Fruit fly (Drosophila melanogaster) whole organism, embryonic: ENCODE results near the gene Coq5.
A peak's percentile ranks its signal among the peaks of the same experiment; 100 is the strongest.

Experiments
- Ada2b ChIP-seq: fragments of 200-800 bp; sonication (Bioruptor generic); IDR thresholded peaks from 2 replicates; pipeline ENCODE4 v1.3.6; 2022; ENCODE audit warnings: missing biosample characterization, missing genetic modification characterization
- Aef1 ChIP-seq: fragments of 200-800 bp; sonication (Bioruptor generic); IDR thresholded peaks from 3 replicates; pipeline ENCODE4 v1.3.6; 2022; ENCODE audit warnings: missing biosample characterization, missing genetic modification characterization
- B-H2 ChIP-seq: fragments of 200-800 bp; sonication (Bioruptor generic); optimal IDR thresholded peaks from 2 replicates; lab custom pipeline; 2018; ENCODE audit warnings: missing biosample characterization, mild to moderate bottlenecking, missing genetic modification characterization
- BEAF-32 ChIP-seq: fragments of 200-800 bp; sonication (Bioruptor generic); optimal IDR thresholded peaks from 3 replicates; lab custom pipeline; 2017; ENCODE audit warnings: missing biosample characterization, missing genetic modification characterization, mild to moderate bottlenecking, moderate library complexity, missing genetic modification reagents
- Bteb2 ChIP-seq: fragments of 200-800 bp; sonication (Bioruptor generic); optimal IDR thresholded peaks from 2 replicates; lab custom pipeline; 2016; ENCODE audit warnings: missing biosample characterization, missing genetic modification characterization
- CG11093 ChIP-seq: fragments of 200-800 bp; sonication (Bioruptor generic); IDR thresholded peaks from 3 replicates; pipeline ENCODE4 v1.3.6; 2022; ENCODE audit warnings: missing biosample characterization, missing genetic modification characterization
- CG14965 ChIP-seq: fragments of 200-800 bp; sonication (Bioruptor generic); optimal IDR thresholded peaks from 2 replicates; lab custom pipeline; 2016; ENCODE audit warnings: missing biosample characterization, missing genetic modification characterization, borderline replicate concordance
- CG15479 ChIP-seq: fragments of 200-800 bp; sonication (Bioruptor generic); optimal IDR thresholded peaks from 3 replicates; lab custom pipeline; 2019; ENCODE audit warnings: missing biosample characterization, mild to moderate bottlenecking, missing genetic modification characterization, moderate library complexity
- CG16813 ChIP-seq: fragments of 200-800 bp; sonication (Bioruptor generic); IDR thresholded peaks from 3 replicates; pipeline ENCODE4 v1.3.6; 2022; ENCODE audit warnings: missing biosample characterization, missing genetic modification characterization; ENCODE audit not compliant: partially characterized antibody
- CG17802 ChIP-seq: fragments of 200-800 bp; sonication (Bioruptor generic); optimal IDR thresholded peaks from 2 replicates; lab custom pipeline; 2018; ENCODE audit warnings: missing biosample characterization, mild to moderate bottlenecking, missing genetic modification characterization, moderate library complexity
- CG33213 ChIP-seq: fragments of 200-800 bp; sonication (Bioruptor generic); optimal IDR thresholded peaks from 3 replicates; lab custom pipeline; 2016; ENCODE audit warnings: missing biosample characterization, missing genetic modification characterization
- CG3847 ChIP-seq: fragments of 200-800 bp; sonication (Bioruptor generic); IDR thresholded peaks from 2 replicates; pipeline ENCODE4 v1.3.6; 2022; ENCODE audit warnings: missing biosample characterization, missing genetic modification characterization
- CG5245 ChIP-seq: fragments of 200-800 bp; sonication (Bioruptor generic); optimal IDR thresholded peaks from 3 replicates; lab custom pipeline; 2016; ENCODE audit warnings: missing biosample characterization, missing genetic modification characterization
- CG6765 ChIP-seq: fragments of 200-800 bp; sonication (Bioruptor generic); optimal IDR thresholded peaks from 3 replicates; lab custom pipeline; 2017; ENCODE audit warnings: missing biosample characterization, mild to moderate bottlenecking, missing genetic modification characterization
- CG7271 ChIP-seq: fragments of 200-800 bp; sonication (Bioruptor generic); optimal IDR thresholded peaks from 2 replicates; lab custom pipeline; 2018; ENCODE audit warnings: missing biosample characterization, mild to moderate bottlenecking, missing genetic modification characterization, moderate library complexity
- Dek ChIP-seq: fragments of 200-800 bp; sonication (Bioruptor generic); optimal IDR thresholded peaks from 3 replicates; lab custom pipeline; 2019; ENCODE audit warnings: missing biosample characterization, mild to moderate bottlenecking, missing genetic modification characterization, moderate library complexity
- Dll ChIP-seq: fragments of 200-800 bp; sonication (Bioruptor generic); IDR thresholded peaks from 4 replicates; pipeline ENCODE4 v1.3.6; 2022; ENCODE audit warnings: missing biosample characterization, missing genetic modification characterization; ENCODE audit not compliant: partially characterized antibody
- Doc3 ChIP-seq: fragments of 200-800 bp; sonication (Bioruptor generic); IDR thresholded peaks from 3 replicates; pipeline ENCODE4 v1.3.6; 2022; ENCODE audit warnings: missing biosample characterization, missing genetic modification characterization; ENCODE audit not compliant: partially characterized antibody
- Dref ChIP-seq: fragments of 200-800 bp; sonication (Bioruptor generic); IDR thresholded peaks from 2 replicates; pipeline ENCODE4 v1.3.6; 2022; ENCODE audit warnings: missing biosample characterization, missing genetic modification characterization
- E2f1 ChIP-seq: fragments of 200-800 bp; sonication (Bioruptor generic); IDR thresholded peaks from 2 replicates; pipeline ENCODE4 v1.3.6; 2022; ENCODE audit warnings: missing biosample characterization, missing genetic modification characterization
- ERR ChIP-seq: fragments of 200-800 bp; sonication (Bioruptor generic); optimal IDR thresholded peaks from 2 replicates; lab custom pipeline; 2016; ENCODE audit warnings: missing biosample characterization, missing genetic modification characterization
- Ets97D ChIP-seq: fragments of 200-800 bp; sonication (Bioruptor generic); optimal IDR thresholded peaks from 3 replicates; lab custom pipeline; 2016; ENCODE audit warnings: missing biosample characterization, missing genetic modification characterization
- HLH3B ChIP-seq: fragments of 200-800 bp; sonication (Bioruptor generic); IDR thresholded peaks from 2 replicates; pipeline ENCODE4 v1.3.6; 2022; ENCODE audit warnings: missing biosample characterization, missing genetic modification characterization
- Med ChIP-seq: fragments of 200-800 bp; sonication (Bioruptor generic); peaks from one replicate; lab custom pipeline; 2016; ENCODE audit warnings: missing biosample characterization, missing genetic modification characterization, mild to moderate bottlenecking, inconsistent platforms, moderate library complexity
- Neu2 ChIP-seq: fragments of 200-800 bp; sonication (Bioruptor generic); optimal IDR thresholded peaks from 3 replicates; lab custom pipeline; 2016; ENCODE audit warnings: missing biosample characterization, missing genetic modification characterization, borderline replicate concordance
- Nf-YA ChIP-seq: fragments of 200-800 bp; sonication (Bioruptor generic); IDR thresholded peaks from 2 replicates; pipeline ENCODE4 v1.3.6; 2022; ENCODE audit warnings: missing biosample characterization, missing genetic modification characterization
- Oaz ChIP-seq: fragments of 200-800 bp; sonication (Bioruptor generic); IDR thresholded peaks from 2 replicates; pipeline ENCODE4 v1.3.6; 2022; ENCODE audit warnings: missing biosample characterization, missing genetic modification characterization
- Opbp ChIP-seq: fragments of 200-800 bp; sonication (Bioruptor generic); IDR thresholded peaks from 3 replicates; pipeline ENCODE4 v1.3.6; 2022; ENCODE audit warnings: missing biosample characterization, missing genetic modification characterization; ENCODE audit not compliant: partially characterized antibody
- Rfx ChIP-seq: fragments of 200-800 bp; sonication (Bioruptor generic); IDR thresholded peaks from 2 replicates; pipeline ENCODE4 v1.3.6; 2022; ENCODE audit warnings: missing biosample characterization, missing genetic modification characterization
- Scr ChIP-seq: fragments of 200-800 bp; sonication (Bioruptor generic); IDR thresholded peaks from 2 replicates; pipeline ENCODE4 v1.3.6; 2022; ENCODE audit warnings: missing biosample characterization, missing genetic modification characterization; ENCODE audit not compliant: partially characterized antibody
- bsh ChIP-seq, 2 experiments: fragments of 200-800 bp; sonication (Bioruptor generic); optimal IDR thresholded peaks; 2 replicates each; lab custom pipeline; 2017 to 2018; ENCODE audit warnings: mild to moderate bottlenecking in 2 of 2, missing biosample characterization in 2 of 2, missing genetic modification characterization in 2 of 2, moderate library complexity in 1 of 2
- cg ChIP-seq: fragments of 200-800 bp; sonication (Bioruptor generic); optimal IDR thresholded peaks from 3 replicates; lab custom pipeline; 2019; ENCODE audit warnings: missing biosample characterization, mild to moderate bottlenecking, missing genetic modification characterization, moderate library complexity
- chm ChIP-seq: fragments of 200-800 bp; sonication (Bioruptor generic); IDR thresholded peaks from 2 replicates; pipeline ENCODE4 v1.3.6; 2022; ENCODE audit warnings: missing biosample characterization, missing genetic modification characterization
- danr ChIP-seq: fragments of 200-800 bp; sonication (Bioruptor generic); IDR thresholded peaks from 2 replicates; pipeline ENCODE4 v1.3.6; 2022; ENCODE audit warnings: missing biosample characterization, missing genetic modification characterization
- disco-r ChIP-seq: fragments of 200-800 bp; sonication (Bioruptor generic); optimal IDR thresholded peaks from 2 replicates; lab custom pipeline; 2016; ENCODE audit warnings: missing biosample characterization, missing genetic modification characterization
- fd3F ChIP-seq: fragments of 200-800 bp; sonication (Bioruptor generic); optimal IDR thresholded peaks from 2 replicates; lab custom pipeline; 2018; ENCODE audit warnings: missing biosample characterization, mild to moderate bottlenecking, missing genetic modification characterization, moderate library complexity
- gfzf ChIP-seq: fragments of 200-800 bp; sonication (Bioruptor generic); optimal IDR thresholded peaks from 2 replicates; lab custom pipeline; 2016; ENCODE audit warnings: missing biosample characterization, mild to moderate bottlenecking, missing genetic modification characterization, moderate library complexity
- hbn ChIP-seq: fragments of 200-800 bp; sonication (Bioruptor generic); IDR thresholded peaks from 2 replicates; pipeline ENCODE4 v1.3.6; 2022; ENCODE audit warnings: missing biosample characterization, missing genetic modification characterization; ENCODE audit not compliant: partially characterized antibody
- kni ChIP-seq: fragments of 200-800 bp; sonication (Bioruptor generic); optimal IDR thresholded peaks from 3 replicates; lab custom pipeline; 2017; ENCODE audit warnings: mild to moderate bottlenecking, missing biosample characterization, missing genetic modification reagents, missing genetic modification characterization
- run ChIP-seq: fragments of 200-800 bp; sonication (Bioruptor generic); optimal IDR thresholded peaks from 3 replicates; lab custom pipeline; 2018; ENCODE audit warnings: missing biosample characterization, mild to moderate bottlenecking, missing genetic modification characterization
- scrt ChIP-seq: fragments of 200-800 bp; sonication (Bioruptor generic); optimal IDR thresholded peaks from 2 replicates; lab custom pipeline; 2018; ENCODE audit warnings: missing biosample characterization, mild to moderate bottlenecking, missing genetic modification characterization, moderate library complexity
- sna ChIP-seq: fragments of 200-800 bp; sonication (Bioruptor generic); IDR thresholded peaks from 2 replicates; pipeline ENCODE4 v1.3.6; 2022; ENCODE audit warnings: missing biosample characterization, missing genetic modification characterization; ENCODE audit not compliant: partially characterized antibody
- sqz ChIP-seq: fragments of 200-800 bp; sonication (Bioruptor generic); optimal IDR thresholded peaks from 3 replicates; lab custom pipeline; 2018; ENCODE audit warnings: missing biosample characterization, mild to moderate bottlenecking, missing genetic modification characterization
- ssp ChIP-seq: fragments of 200-800 bp; sonication (Bioruptor generic); IDR thresholded peaks from 2 replicates; pipeline ENCODE4 v1.3.6; 2022; ENCODE audit warnings: missing biosample characterization, missing genetic modification characterization
- ttk ChIP-seq: fragments of 200-800 bp; sonication (Bioruptor generic); IDR thresholded peaks from 2 replicates; pipeline ENCODE4 v2.1.2; 2022; ENCODE audit warnings: missing biosample characterization, missing genetic modification characterization
- wor ChIP-seq: fragments of 200-800 bp; sonication (Bioruptor generic); IDR thresholded peaks from 2 replicates; pipeline ENCODE4 v1.3.6; 2022; ENCODE audit warnings: missing biosample characterization, missing genetic modification characterization
- zen ChIP-seq: fragments of 200-800 bp; sonication (Bioruptor generic); optimal IDR thresholded peaks from 3 replicates; lab custom pipeline; 2018; ENCODE audit warnings: missing biosample characterization, mild to moderate bottlenecking, missing genetic modification characterization, moderate library complexity
- zf30C ChIP-seq: fragments of 200-800 bp; sonication (Bioruptor generic); optimal IDR thresholded peaks from 3 replicates; lab custom pipeline; 2018; ENCODE audit warnings: missing biosample characterization, mild to moderate bottlenecking, missing genetic modification characterization

Gene Coq5

DNA sequence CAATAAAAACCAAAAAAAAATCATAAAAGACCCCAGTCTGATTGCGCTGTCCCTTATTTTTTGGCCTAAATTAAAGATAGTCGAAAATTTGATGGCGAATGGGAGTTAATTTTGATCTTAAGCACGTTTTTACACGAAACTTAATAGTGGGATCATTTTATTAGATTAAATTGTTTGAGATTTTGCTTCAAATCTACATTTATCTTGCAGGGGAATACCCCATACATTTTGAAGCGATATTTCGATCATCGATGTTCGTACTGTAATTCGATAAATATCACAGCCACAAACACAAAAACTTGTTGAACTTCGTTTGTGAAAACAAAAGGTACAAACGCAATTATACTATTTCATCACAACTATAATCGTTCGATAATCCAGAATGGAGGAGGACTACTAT lies 16.6 kb downstream of the Coq5 start, which contains the start of gene CG32640 (continued):
- TF ChIP-seq HLH3B (GFP tag; lab: Robert Waterston, UW): 0 out of 2 replicates have a peak, but pooled peaks have one; percentile 29
- peak; percentile 63 for TF ChIP-seq CG16813 (GFP tag; lab: Robert Waterston, UW)
- TF ChIP-seq BEAF-32: peak; percentile 27
- TF ChIP-seq sna (GFP tag; lab: Robert Waterston, UW): 0 out of 2 replicates have a peak, but pooled peaks have one; percentile 33
- TF ChIP-seq Dref (GFP tag; lab: Robert Waterston, UW): peak; percentile 48
- TF ChIP-seq Scr (GFP tag; lab: Robert Waterston, UW): peak; percentile 40
- TF ChIP-seq Aef1 (GFP tag; lab: Robert Waterston, UW): peak; percentile 51; the same call in 1 of the 3 replicates
- 0 out of 2 replicates have a peak, but pooled peaks have one; percentile 11 for TF ChIP-seq Ada2b (GFP tag; lab: Robert Waterston, UW)
- TF ChIP-seq Rfx (GFP tag; lab: Robert Waterston, UW): peak; percentile 53
- TF ChIP-seq Dll: peak; percentile 56; the same call in 3 of the 4 replicates
- peak; percentile 44; the same call in 1 of the 2 replicates for TF ChIP-seq hbn
- TF ChIP-seq E2f1 (GFP tag; lab: Robert Waterston, UW): peak; percentile 13; the same call in 1 of the 2 replicates
- TF ChIP-seq wor: 0 out of 2 replicates have a peak, but pooled peaks have one; percentile 25
- peak; percentile 40; the same call in 2 of the 3 replicates for TF ChIP-seq Doc3
- TF ChIP-seq ssp (GFP tag; lab: Robert Waterston, UW): peak; percentile 30; the same call in 1 of the 2 replicates

DNA sequence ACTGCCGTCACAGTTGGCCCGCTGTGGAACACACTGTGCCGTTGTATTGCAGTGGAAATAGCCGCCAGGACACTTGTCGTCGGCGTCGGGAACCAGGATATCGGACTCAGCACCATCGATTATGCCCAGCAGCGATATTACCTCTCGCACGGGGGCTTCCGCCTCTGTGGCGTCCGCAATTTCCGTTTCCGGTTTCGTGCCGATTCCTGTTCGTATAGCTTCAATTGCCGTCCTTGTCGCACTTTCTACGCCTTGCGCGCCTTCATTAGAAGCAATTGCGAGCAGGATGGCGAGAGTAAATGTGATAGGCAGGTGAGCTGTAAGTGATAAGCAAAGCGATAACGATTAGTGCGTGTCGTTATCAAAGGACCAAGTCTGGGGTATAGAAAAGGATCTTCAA lies 21.5 kb downstream of the Coq5 start:
- TF ChIP-seq kni (GFP tag; lab: Kevin White, UChicago) (no peak), zf30C (GFP tag; lab: Kevin White, UChicago) (no peak), Ada2b (GFP tag; lab: Robert Waterston, UW) (no peak), Neu2 (no peak), CG5245 (no peak), CG11093 (GFP tag; lab: Robert Waterston, UW) (no peak), CG15479 (peak; percentile 70), danr (GFP tag; lab: Robert Waterston, UW) (no peak), fd3F (GFP tag; lab: Kevin White, UChicago) (no peak), CG7271 (peak; percentile 68), Oaz (GFP tag; lab: Robert Waterston, UW) (no peak), run (tag; lab: Kevin White, UChicago) (no peak), Ets97D (GFP tag; lab: Kevin White, UChicago) (peak; percentile 26), Nf-YA (GFP tag; lab: Robert Waterston, UW) (no peak), sqz (no peak), Med (GFP tag; lab: Kevin White, UChicago) (peak; percentile 32), zen (peak; percentile 15), B-H2 (GFP tag; lab: Kevin White, UChicago) (no peak)

DNA sequence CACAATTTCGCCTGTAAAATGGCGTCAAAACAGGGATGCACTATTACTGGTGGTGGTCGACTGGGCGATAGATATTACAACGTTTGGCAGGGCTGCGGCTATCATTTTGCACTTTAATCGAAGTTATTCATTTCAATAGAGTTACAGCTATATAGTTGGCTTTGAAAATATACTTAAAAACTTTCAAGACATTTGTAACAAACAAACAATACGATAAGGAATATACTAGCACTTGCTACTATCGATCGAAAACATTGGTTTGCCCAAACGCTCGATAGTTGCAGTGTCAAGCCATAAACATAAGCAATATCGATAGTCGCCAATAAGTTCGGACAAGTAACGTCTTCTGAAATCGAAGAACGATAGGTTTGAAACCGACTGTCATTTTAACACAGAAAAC lies 34.9 kb downstream of the Coq5 start, which contains the start of the genes Bap60 and CG12096:
Bap60 (minus strand) TSS at position 28 of the 400 bp plus-strand sequence.
CG12096 (plus strand) TSS at position 124 of the 400 bp plus-strand sequence.
- no peak for TF ChIP-seq chm (GFP tag; lab: Robert Waterston, UW)
- peak; percentile 47 for TF ChIP-seq Dek (tag; lab: Kevin White, UChicago)
- TF ChIP-seq cg (GFP tag; lab: Kevin White, UChicago): peak; percentile 65
- peak; percentile 12 for TF ChIP-seq CG17802
- no peak for TF ChIP-seq CG14965 (GFP tag; lab: Kevin White, UChicago)
- peak; percentile 76; the same call in 2 of the 3 replicates for TF ChIP-seq Opbp (GFP tag; lab: Robert Waterston, UW)
- no peak for TF ChIP-seq scrt (GFP tag; lab: Kevin White, UChicago)
- peak; percentile 69 for TF ChIP-seq CG33213 (GFP tag; lab: Kevin White, UChicago)
- peak in 1 of 2 experiments; percentile 65 for TF ChIP-seq bsh (GFP tag; optimal IDR thresholded peaks at IDR 0.05; lab: Kevin White, UChicago)
- no peak; the same call in 1 of the 2 replicates for TF ChIP-seq ttk (GFP tag; lab: Robert Waterston, UW)
- TF ChIP-seq Bteb2 (GFP tag; lab: Kevin White, UChicago): peak; percentile 48
- TF ChIP-seq disco-r (GFP tag; lab: Kevin White, UChicago): peak; percentile 57
- TF ChIP-seq gfzf: peak; percentile 43
- TF ChIP-seq CG3847: peak; percentile 65
- no peak for TF ChIP-seq CG6765 (GFP tag; lab: Kevin White, UChicago)
- peak; percentile 64 for TF ChIP-seq ERR (GFP tag; lab: Kevin White, UChicago)
- TF ChIP-seq wor: no peak
